Worm (Caenorhabditis elegans): Measurements from ENCODE around the gene rev-1.

rev-1 gene

ce11 chrII:7866081-7866480 lies 34.3 kb upstream of the rev-1 start (continued):
- no peak for TF ChIP-seq D2030.7 (GFP tag; IDR thresholded peaks at IDR 0.05)
- no peak for TF ChIP-seq lin-40 (tag; optimal IDR thresholded peaks at IDR 0.05)
- TF ChIP-seq tbp1 (GFP tag; optimal IDR thresholded peaks at IDR 0.05): peak; percentile 21
- 0 out of 2 replicates have a peak, but pooled peaks have one; percentile 33 for TF ChIP-seq cebp-2 (GFP tag; IDR thresholded peaks at IDR 0.05)
- TF ChIP-seq ama-1 (optimal IDR thresholded peaks at IDR 0.05): no peak
- no peak for TF ChIP-seq ama-1 (GFP tag; optimal IDR thresholded peaks at IDR 0.05)
- no peak for TF ChIP-seq chd-7 (tag; optimal IDR thresholded peaks at IDR 0.05)
- TF ChIP-seq lsy-27 (tag; optimal IDR thresholded peaks at IDR 0.05; ENCODE audit: borderline replicate concordance, insufficient read depth): no peak
- TF ChIP-seq rcor-1 (GFP tag; IDR thresholded peaks at IDR 0.05): no peak
- no peak for TF ChIP-seq attf-5 (GFP tag; optimal IDR thresholded peaks at IDR 0.05)
- no peak for TF ChIP-seq hmg-1.2 (GFP tag; IDR thresholded peaks at IDR 0.05)
- TF ChIP-seq madf-3 (GFP tag; IDR thresholded peaks at IDR 0.05): 0 out of 2 replicates have a peak, but pooled peaks have one; percentile 7
- TF ChIP-seq ztf-18 (tag; optimal IDR thresholded peaks at IDR 0.05): no peak
- no peak for TF ChIP-seq zfh-2 (GFP tag; conservative IDR thresholded peaks at IDR 0.05)
- TF ChIP-seq F39B2.1 (GFP tag; IDR thresholded peaks at IDR 0.05): no peak
- peak; percentile 72 for TF ChIP-seq snpc-3.4 (tag; optimal IDR thresholded peaks at IDR 0.05)
- peak; percentile 68 for TF ChIP-seq lin-26 (GFP tag; IDR thresholded peaks at IDR 0.05)
- no peak for TF ChIP-seq F37B4.10 (GFP tag; IDR thresholded peaks at IDR 0.05)
- TF ChIP-seq somi-1 (GFP tag; optimal IDR thresholded peaks at IDR 0.05): no peak
- peak in 1 of 3 experiments; percentile 4 for TF ChIP-seq lin-35 (GFP tag; optimal IDR thresholded peaks at IDR 0.05)
- no peak for TF ChIP-seq unc-62 (GFP tag; optimal IDR thresholded peaks at IDR 0.05)
- no peak for TF ChIP-seq Y67H2A.10 (GFP tag; conservative IDR thresholded peaks at IDR 0.05)
- TF ChIP-seq let-526 (GFP tag; IDR thresholded peaks at IDR 0.05): no peak
- TF ChIP-seq ccch-3 (GFP tag; optimal IDR thresholded peaks at IDR 0.05): no peak
- TF ChIP-seq dox-1 (GFP tag; IDR thresholded peaks at IDR 0.05): no peak
- TF ChIP-seq tbx-9 (tag; optimal IDR thresholded peaks at IDR 0.05; ENCODE audit: borderline replicate concordance): no peak
- 0 out of 2 replicates have a peak, but pooled peaks have one; percentile 9 for TF ChIP-seq hsf-1 (GFP tag; IDR thresholded peaks at IDR 0.05)
- no peak for TF ChIP-seq C17E4.6 (GFP tag; IDR thresholded peaks at IDR 0.05)
- TF ChIP-seq mes-4 (tag; optimal IDR thresholded peaks at IDR 0.05): no peak
- TF ChIP-seq atf-7 (tag; optimal IDR thresholded peaks at IDR 0.05): no peak
- TF ChIP-seq T07F8.4 (tag; optimal IDR thresholded peaks at IDR 0.05): no peak
- no peak for TF ChIP-seq ets-4 (GFP tag; optimal IDR thresholded peaks at IDR 0.05)
- TF ChIP-seq ceh-100 (GFP tag; IDR thresholded peaks at IDR 0.05): no peak
- TF ChIP-seq B0261.1 (tag; optimal IDR thresholded peaks at IDR 0.05): no peak
- peak; percentile 9; the same call in 1 of the 2 replicates for TF ChIP-seq Y53G8AR.9 (GFP tag; conservative IDR thresholded peaks at IDR 0.05)
- TF ChIP-seq Y95B8A.8 (GFP tag; IDR thresholded peaks at IDR 0.05): 0 out of 2 replicates have a peak, but pooled peaks have one; percentile 65
- TF ChIP-seq F10E7.11 (tag; optimal IDR thresholded peaks at IDR 0.05): no peak
- peak; percentile 54 for TF ChIP-seq madf-6 (GFP tag; IDR thresholded peaks at IDR 0.05)
- TF ChIP-seq F52B5.7 (tag; optimal IDR thresholded peaks at IDR 0.05): no peak
- TF ChIP-seq sea-2 (GFP tag; IDR thresholded peaks at IDR 0.05): no peak
- no peak for TF ChIP-seq ztf-26 (tag; optimal IDR thresholded peaks at IDR 0.05)
- no peak for TF ChIP-seq bed-1 (GFP tag; IDR thresholded peaks at IDR 0.05)
- no peak for TF ChIP-seq bed-2 (GFP tag; IDR thresholded peaks at IDR 0.05)
- no peak for TF ChIP-seq T26A5.8 (tag; optimal IDR thresholded peaks at IDR 0.05)
- TF ChIP-seq ztf-3 (GFP tag; optimal IDR thresholded peaks at IDR 0.05): no peak
- TF ChIP-seq ceh-79 (tag; optimal IDR thresholded peaks at IDR 0.05): no peak
- no peak for TF ChIP-seq ceh-91 (GFP tag; IDR thresholded peaks at IDR 0.05)
- TF ChIP-seq rec-8 (tag; optimal IDR thresholded peaks at IDR 0.05): peak in 1 of 2 experiments; percentile 67
- no peak for TF ChIP-seq cebp-1 (GFP tag; IDR thresholded peaks at IDR 0.05)
- peak; percentile 6 for TF ChIP-seq cebp-1 (tag; optimal IDR thresholded peaks at IDR 0.05)
